Worm (Caenorhabditis elegans) whole organism, L1 larva: ENCODE results near the gene pqn-67.

Experiments used
- C04F5.9 ChIP-seq: sonication (generic microtip); optimal IDR thresholded peaks from 2 replicates; lab custom pipeline; 2016; ENCODE audit warnings: missing genetic modification characterization, missing compliant biosample characterization
- aha-1 ChIP-seq: fragments of 150-350 bp; optimal IDR thresholded peaks from 2 replicates; lab custom pipeline; 2014; ENCODE audit warnings: missing biosample characterization, missing genetic modification characterization
- aly-2 ChIP-seq: fragments of 150-350 bp; optimal IDR thresholded peaks from 2 replicates; lab custom pipeline; 2014; ENCODE audit warnings: missing biosample characterization, missing genetic modification characterization
- ceh-8 ChIP-seq: fragments of 200-800 bp; sonication (Bioruptor generic); optimal IDR thresholded peaks from 2 replicates; lab custom pipeline; 2018; ENCODE audit warnings: mild to moderate bottlenecking, missing genetic modification characterization, moderate library complexity, missing compliant biosample characterization
- ces-1 ChIP-seq: fragments of 150-350 bp; optimal IDR thresholded peaks from 2 replicates; lab custom pipeline; 2014; ENCODE audit warnings: missing biosample characterization, missing genetic modification reagents, missing genetic modification characterization
- dpl-1 ChIP-seq, 3 experiments: fragments of 150-350 bp in 2 of 3; sonication (generic microtip) in 1 of 3; optimal IDR thresholded peaks; 2 replicates each; lab custom pipeline; 2014 to 2017; ENCODE audit warnings: missing biosample characterization in 3 of 3, missing genetic modification characterization in 3 of 3, missing genetic modification reagents in 3 of 3
- dsc-1 ChIP-seq: sonication (generic microtip); optimal IDR thresholded peaks from 2 replicates; lab custom pipeline; 2016; ENCODE audit warnings: mild to moderate bottlenecking, missing genetic modification characterization, missing compliant biosample characterization
- egl-13 ChIP-seq: sonication (generic microtip); optimal IDR thresholded peaks from 2 replicates; lab custom pipeline; 2016; ENCODE audit warnings: missing genotype, missing genetic modification reagents, missing genetic modification characterization, missing compliant biosample characterization
- egl-27 ChIP-seq, 2 experiments: fragments of 150-350 bp in 1 of 2; sonication (generic microtip); optimal IDR thresholded peaks; 3 replicates each; lab custom pipeline; 2017 to 2018; ENCODE audit warnings: missing biosample characterization in 2 of 2, missing genetic modification characterization in 2 of 2, missing genetic modification reagents in 2 of 2
- ets-5 ChIP-seq: fragments of 200-800 bp; sonication (Bioruptor generic); IDR thresholded peaks from 2 replicates; pipeline ENCODE4 v1.3.6; 2022; ENCODE audit warnings: missing genetic modification characterization, missing compliant biosample characterization
- fkh-10 ChIP-seq: sonication (generic microtip); optimal IDR thresholded peaks from 2 replicates; lab custom pipeline; 2017; ENCODE audit warnings: missing biosample characterization, missing genetic modification reagents, missing genetic modification characterization
- hlh-4 ChIP-seq: sonication (generic microtip); optimal IDR thresholded peaks from 2 replicates; lab custom pipeline; 2016; ENCODE audit warnings: mild to moderate bottlenecking, missing genetic modification characterization, missing compliant biosample characterization
- irx-1 ChIP-seq: sonication (generic microtip); optimal IDR thresholded peaks from 2 replicates; lab custom pipeline; 2016; ENCODE audit warnings: missing genetic modification characterization, missing compliant biosample characterization
- isw-1 ChIP-seq: fragments of 200-800 bp; sonication (Bioruptor generic); IDR thresholded peaks from 2 replicates; pipeline ENCODE4 v1.3.6; 2022; ENCODE audit warnings: missing genetic modification characterization, missing compliant biosample characterization
- lin-13 ChIP-seq: fragments of 150-350 bp; optimal IDR thresholded peaks from 2 replicates; lab custom pipeline; 2014; ENCODE audit warnings: missing biosample characterization, missing genetic modification reagents, missing genetic modification characterization
- lin-14 ChIP-seq: fragments of 200-800 bp; sonication (Bioruptor generic); optimal IDR thresholded peaks from 2 replicates; lab custom pipeline; 2018; ENCODE audit warnings: mild to moderate bottlenecking, missing genetic modification characterization, moderate library complexity, missing compliant biosample characterization
- lin-35 ChIP-seq, 2 experiments: fragments of 150-350 bp; optimal IDR thresholded peaks; 2 replicates each; lab custom pipeline; 2014; ENCODE audit warnings: missing biosample characterization in 2 of 2, missing genetic modification characterization in 2 of 2, missing genetic modification reagents in 2 of 2
- lin-39 ChIP-seq: fragments of 150-350 bp; optimal IDR thresholded peaks from 2 replicates; lab custom pipeline; 2014; ENCODE audit warnings: missing biosample characterization, missing genetic modification reagents, missing genetic modification characterization
- lir-3 ChIP-seq: sonication (generic microtip); optimal IDR thresholded peaks from 2 replicates; lab custom pipeline; 2016; ENCODE audit warnings: mild to moderate bottlenecking, missing genetic modification characterization, moderate library complexity, missing compliant biosample characterization; ENCODE audit not compliant: poor library complexity
- lsy-2 ChIP-seq, 2 experiments: fragments of 150-350 bp; optimal IDR thresholded peaks; 2 replicates each; lab custom pipeline; 2014; ENCODE audit warnings: missing biosample characterization in 2 of 2, missing genetic modification characterization in 2 of 2
- mdl-1 ChIP-seq, 2 experiments: fragments of 150-350 bp; optimal IDR thresholded peaks; 2 replicates each; lab custom pipeline; 2014 to 2017; ENCODE audit warnings: missing biosample characterization in 2 of 2, missing genetic modification characterization in 2 of 2, inconsistent platforms in 1 of 2
- nhr-11 ChIP-seq: fragments of 150-350 bp; optimal IDR thresholded peaks from 2 replicates; lab custom pipeline; 2014; ENCODE audit warnings: missing biosample characterization, missing genetic modification characterization
- nhr-20 ChIP-seq: sonication (generic microtip); optimal IDR thresholded peaks from 2 replicates; lab custom pipeline; 2016; ENCODE audit warnings: mild to moderate bottlenecking, missing genetic modification characterization, missing compliant biosample characterization
- nhr-237 ChIP-seq: fragments of 150-350 bp; optimal IDR thresholded peaks from 2 replicates; lab custom pipeline; 2014; ENCODE audit warnings: missing biosample characterization, missing genetic modification characterization
- nhr-28 ChIP-seq: fragments of 150-350 bp; optimal IDR thresholded peaks from 2 replicates; lab custom pipeline; 2014; ENCODE audit warnings: missing biosample characterization, missing genetic modification characterization
- nhr-47 ChIP-seq: sonication (generic microtip); optimal IDR thresholded peaks from 2 replicates; lab custom pipeline; 2016; ENCODE audit warnings: mild to moderate bottlenecking, missing genetic modification characterization, moderate library complexity, missing compliant biosample characterization
- nhr-71 ChIP-seq: sonication (generic microtip); optimal IDR thresholded peaks from 2 replicates; lab custom pipeline; 2016; ENCODE audit warnings: mild to moderate bottlenecking, missing genetic modification characterization, moderate library complexity, missing compliant biosample characterization
- nhr-84 ChIP-seq: sonication (generic microtip); optimal IDR thresholded peaks from 2 replicates; lab custom pipeline; 2017; ENCODE audit warnings: missing biosample characterization, missing genetic modification characterization
- nhr-85 ChIP-seq: sonication (generic microtip); peaks from one replicate; lab custom pipeline; 2016; ENCODE audit warnings: missing genetic modification characterization, inconsistent platforms, missing compliant biosample characterization
- pag-3 ChIP-seq: sonication (generic microtip); optimal IDR thresholded peaks from 2 replicates; lab custom pipeline; 2017; ENCODE audit warnings: missing genetic modification characterization, mild to moderate bottlenecking, missing compliant biosample characterization, antibody characterized with exemption, borderline replicate concordance; ENCODE audit not compliant: insufficient read depth
- pax-3 ChIP-seq: fragments of 200-800 bp; sonication (Bioruptor generic); optimal IDR thresholded peaks from 2 replicates; lab custom pipeline; 2018; ENCODE audit warnings: mild to moderate bottlenecking, missing genetic modification characterization, moderate library complexity, missing compliant biosample characterization
- rnt-1 ChIP-seq: sonication (generic microtip); optimal IDR thresholded peaks from 2 replicates; lab custom pipeline; 2016; ENCODE audit warnings: mild to moderate bottlenecking, missing genetic modification characterization, moderate library complexity, missing compliant biosample characterization
- skn-1 ChIP-seq: fragments of 150-350 bp; optimal IDR thresholded peaks from 2 replicates; lab custom pipeline; 2014; ENCODE audit warnings: missing biosample characterization, missing genetic modification characterization
- snpc-4 ChIP-seq: fragments of 150-350 bp; optimal IDR thresholded peaks from 2 replicates; lab custom pipeline; 2014; ENCODE audit warnings: missing biosample characterization, missing genetic modification characterization
- snu-23 ChIP-seq: sonication (generic microtip); optimal IDR thresholded peaks from 2 replicates; lab custom pipeline; 2016; ENCODE audit warnings: missing genetic modification characterization, missing compliant biosample characterization
- sox-4 ChIP-seq: sonication (generic microtip); optimal IDR thresholded peaks from 2 replicates; lab custom pipeline; 2016; ENCODE audit warnings: missing genetic modification characterization, missing compliant biosample characterization
- sptf-1 ChIP-seq: fragments of 150-350 bp; optimal IDR thresholded peaks from 2 replicates; lab custom pipeline; 2014; ENCODE audit warnings: missing biosample characterization, missing genetic modification characterization
- sup-37 ChIP-seq: fragments of 200-800 bp; sonication (Bioruptor generic); optimal IDR thresholded peaks from 2 replicates; lab custom pipeline; 2018; ENCODE audit warnings: mild to moderate bottlenecking, missing genetic modification characterization, missing compliant biosample characterization
- tbx-2 ChIP-seq: sonication (generic microtip); optimal IDR thresholded peaks from 2 replicates; lab custom pipeline; 2016; ENCODE audit warnings: missing genetic modification characterization, missing compliant biosample characterization
- tlp-1 ChIP-seq: fragments of 150-350 bp; optimal IDR thresholded peaks from 2 replicates; lab custom pipeline; 2014; ENCODE audit warnings: missing biosample characterization, missing genetic modification characterization
- unc-62 ChIP-seq: fragments of 150-350 bp; optimal IDR thresholded peaks from 2 replicates; lab custom pipeline; 2014; ENCODE audit warnings: missing biosample characterization, missing genetic modification reagents, missing genetic modification characterization
- unc-86 ChIP-seq: sonication (generic microtip); optimal IDR thresholded peaks from 2 replicates; lab custom pipeline; 2016; ENCODE audit warnings: missing genetic modification characterization, missing compliant biosample characterization
- zip-4 ChIP-seq: fragments of 200-800 bp; sonication (Bioruptor generic); optimal IDR thresholded peaks from 2 replicates; lab custom pipeline; 2018; ENCODE audit warnings: mild to moderate bottlenecking, missing genetic modification characterization, moderate library complexity, missing compliant biosample characterization

Gene pqn-67

ce11 chrV:12885860-12886259 lies 38.4 kb upstream of the pqn-67 start, which contains the start of gene glb-24:
Gene glb-24 (minus strand): TSS chrV:12885960.
- no peak for TF ChIP-seq ces-1 (GFP tag; lab: Kevin White, UChicago)
- no peak for TF ChIP-seq nhr-28
- no peak for TF ChIP-seq fkh-10 (GFP tag; lab: Kevin White, UChicago)
- no peak for TF ChIP-seq pag-3
- no peak for TF ChIP-seq egl-27 (tag; optimal IDR thresholded peaks at IDR 0.05; lab: Kevin White, UChicago)
- TF ChIP-seq lin-35 (GFP tag; optimal IDR thresholded peaks at IDR 0.05; lab: Kevin White, UChicago): no peak
- TF ChIP-seq nhr-11 (tag; lab: Kevin White, UChicago): no peak
- TF ChIP-seq skn-1 (tag; lab: Kevin White, UChicago): no peak

- no peak for TF ChIP-seq lin-39 (tag; lab: Kevin White, UChicago)
- peak; percentile 57 for TF ChIP-seq dsc-1 (tag; lab: Kevin White, UChicago)
These were observed 28.5 kb upstream of the pqn-67 start, which contains the start of gene ttbk-7 for ce11 chrV:12895772-12896171. Gene ttbk-7 (minus strand): TSS chrV:12895872.

ce11 chrV:12896850-12897249 lies 27.4 kb upstream of the pqn-67 start:
- peak; percentile 24 for TF ChIP-seq nhr-71 (tag; lab: Kevin White, UChicago)
- TF ChIP-seq lin-14 (GFP tag; lab: Kevin White, UChicago): peak; percentile 9
- no peak for TF ChIP-seq hlh-4
- TF ChIP-seq dsc-1 (tag; lab: Kevin White, UChicago): peak; percentile 20
- TF ChIP-seq rnt-1 (tag; lab: Kevin White, UChicago): peak; percentile 55
- TF ChIP-seq, all 84 proteins: peak for 4

ce11 chrV:12897338-12897737 lies 26.9 kb upstream of the pqn-67 start:
- TF ChIP-seq lin-13 (GFP tag; lab: Kevin White, UChicago): no peak
- TF ChIP-seq snpc-4 (tag; lab: Kevin White, UChicago): no peak
- TF ChIP-seq nhr-47 (tag; lab: Kevin White, UChicago): no peak
- TF ChIP-seq nhr-237 (tag; lab: Kevin White, UChicago): no peak
- TF ChIP-seq nhr-20 (tag; lab: Kevin White, UChicago): no peak
- TF ChIP-seq lsy-2 (tag; optimal IDR thresholded peaks at IDR 0.05; lab: Kevin White, UChicago): no peak
- no peak for TF ChIP-seq unc-86 (tag; lab: Kevin White, UChicago)
- TF ChIP-seq tbx-2: no peak
- TF ChIP-seq aly-2 (tag; lab: Kevin White, UChicago): no peak
- TF ChIP-seq aha-1 (tag; lab: Kevin White, UChicago): no peak
- no peak for TF ChIP-seq zip-4 (GFP tag; lab: Kevin White, UChicago)
- no peak for TF ChIP-seq snu-23 (GFP tag; lab: Kevin White, UChicago)
- no peak for TF ChIP-seq rnt-1 (tag; lab: Kevin White, UChicago)
- no peak for TF ChIP-seq dsc-1 (tag; lab: Kevin White, UChicago)
- TF ChIP-seq, all 84 proteins: peak for 0

ce11 chrV:12898583-12899232 lies 25.5 kb upstream of the pqn-67 start:
- TF ChIP-seq mdl-1 (tag; optimal IDR thresholded peaks at IDR 0.05; lab: Kevin White, UChicago): no peak
- no peak for TF ChIP-seq unc-62
- peak; percentile 32 for TF ChIP-seq pax-3 (tag; lab: Kevin White, UChicago)
- TF ChIP-seq snu-23 (GFP tag; lab: Kevin White, UChicago): no peak
- TF ChIP-seq aly-2 (tag; lab: Kevin White, UChicago): no peak
- no peak for TF ChIP-seq nhr-85 (tag; lab: Kevin White, UChicago)
- TF ChIP-seq sox-4: no peak
- no peak for TF ChIP-seq isw-1 (GFP tag; lab: Robert Waterston, UW)
- TF ChIP-seq egl-13 (tag; lab: Kevin White, UChicago): peak; percentile 8
- TF ChIP-seq dpl-1 (GFP tag; optimal IDR thresholded peaks at IDR 0.05; lab: Kevin White, UChicago): no peak
- no peak for TF ChIP-seq hlh-4
- no peak for TF ChIP-seq fkh-10 (GFP tag; lab: Kevin White, UChicago)
- TF ChIP-seq tlp-1 (tag; lab: Kevin White, UChicago): no peak
- no peak for TF ChIP-seq sptf-1
- no peak for TF ChIP-seq sup-37 (GFP tag; lab: Kevin White, UChicago)
- peak; percentile 41 for TF ChIP-seq lin-14 (GFP tag; lab: Kevin White, UChicago)
- no peak for TF ChIP-seq rnt-1 (tag; lab: Kevin White, UChicago)
- no peak for TF ChIP-seq irx-1 (tag; lab: Kevin White, UChicago)
- TF ChIP-seq ceh-8 (GFP tag; lab: Kevin White, UChicago): no peak
- no peak for TF ChIP-seq C04F5.9 (tag; lab: Kevin White, UChicago)
- TF ChIP-seq snpc-4 (tag; lab: Kevin White, UChicago): no peak
- TF ChIP-seq nhr-84 (tag; lab: Kevin White, UChicago): no peak
- TF ChIP-seq lir-3: no peak
- TF ChIP-seq ets-5 (GFP tag; lab: Robert Waterston, UW): no peak
